Fruit fly (Drosophila melanogaster): ENCODE results near the gene CG14104.

- TF ChIP-seq h (optimal IDR thresholded peaks at IDR 0.05) (no peak), insv (optimal IDR thresholded peaks at IDR 0.05) (no peak), Myc (optimal IDR thresholded peaks at IDR 0.05) (no peak)
Observed at dm6 chr3L:19815472-19816150, 8.6 kb upstream of the CG14104 start, which contains the start of gene cyc.

Data from Kc167 (cell line).